Fruit fly (Drosophila melanogaster) Kc167 (cell line): ENCODE data around the gene Ir93a.

Experiments used
- Myc ChIP-seq: fragments of >200 bp; optimal IDR thresholded peaks from 2 replicates; lab custom pipeline; 2017; ENCODE audit warnings: missing external identifiers
- Sin3A ChIP-seq: fragments of >200 bp; optimal IDR thresholded peaks from 2 replicates; lab custom pipeline; 2018; ENCODE audit warnings: missing external identifiers
- h ChIP-seq: fragments of >200 bp; optimal IDR thresholded peaks from 3 replicates; lab custom pipeline; 2018; ENCODE audit warnings: missing external identifiers
- insv ChIP-seq: fragments of >200 bp; optimal IDR thresholded peaks from 3 replicates; lab custom pipeline; 2018; ENCODE audit warnings: missing external identifiers
- psq ChIP-seq: fragments of >200 bp; optimal IDR thresholded peaks from 2 replicates; lab custom pipeline; 2017; ENCODE audit warnings: missing external identifiers

- TF ChIP-seq psq (lab: Kevin White, UChicago) (no peak), Sin3A (no peak), h (lab: Kevin White, UChicago) (no peak), Myc (lab: Kevin White, UChicago) (no peak), insv (lab: Kevin White, UChicago) (no peak)
Observed at dm6 chr3R:20832689-20833524, 26.8 kb downstream of the Ir93a start, which contains the start of gene Synd.
